Fruit fly (Drosophila melanogaster) whole organism, wandering third instar larva: ENCODE data around the gene eIF4E3.

Source experiments
- Abd-B ChIP-seq: fragments of >200 bp; optimal IDR thresholded peaks from 2 replicates; lab custom pipeline; 2017; ENCODE audit warnings: missing biosample characterization, missing genetic modification characterization
- CG32264 ChIP-seq: fragments of 200-800 bp; sonication (Bioruptor generic); optimal IDR thresholded peaks from 2 replicates; lab custom pipeline; 2016; ENCODE audit warnings: missing biosample characterization, missing genetic modification characterization
- CG9705 ChIP-seq: fragments of 200-800 bp; sonication (Bioruptor generic); optimal IDR thresholded peaks from 2 replicates; lab custom pipeline; 2018; ENCODE audit warnings: missing biosample characterization, mild to moderate bottlenecking, missing genetic modification characterization
- CrebA ChIP-seq: fragments of 200-800 bp; sonication (Bioruptor generic); optimal IDR thresholded peaks from 2 replicates; lab custom pipeline; 2016; ENCODE audit warnings: missing biosample characterization, mild to moderate bottlenecking, missing genetic modification characterization, borderline replicate concordance
- Dfd ChIP-seq: fragments of >200 bp; optimal IDR thresholded peaks from 2 replicates; lab custom pipeline; 2017; ENCODE audit warnings: missing biosample characterization, missing genetic modification characterization
- Dif ChIP-seq: fragments of 200-275, 200-300 bp; sonication (Bioruptor generic); optimal IDR thresholded peaks from 2 replicates; lab custom pipeline; 2018; ENCODE audit warnings: missing biosample characterization, missing genetic modification characterization; ENCODE audit not compliant: partially characterized antibody
- GATAd ChIP-seq: sonication (Bioruptor generic); optimal IDR thresholded peaks from 2 replicates; lab custom pipeline; 2016; ENCODE audit warnings: missing biosample characterization, missing genetic modification characterization
- HLH106 ChIP-seq: fragments of 200-800 bp; optimal IDR thresholded peaks from 3 replicates; lab custom pipeline; 2019; ENCODE audit warnings: missing biosample characterization, mild to moderate bottlenecking, missing genetic modification characterization, moderate library complexity
- Hnf4 ChIP-seq: fragments of 200-800 bp; sonication (Bioruptor generic); optimal IDR thresholded peaks from 2 replicates; lab custom pipeline; 2016; ENCODE audit warnings: missing biosample characterization, mild to moderate bottlenecking, missing genetic modification characterization
- Hr78 ChIP-seq: fragments of >200 bp; optimal IDR thresholded peaks from 2 replicates; lab custom pipeline; 2017; ENCODE audit warnings: missing biosample characterization, missing genetic modification characterization
- Hr83 ChIP-seq: fragments of 200-300 bp; sonication (Bioruptor generic); optimal IDR thresholded peaks from 2 replicates; lab custom pipeline; 2016; ENCODE audit warnings: missing biosample characterization, mild to moderate bottlenecking, missing genetic modification characterization, moderate library complexity; ENCODE audit not compliant: poor library complexity, severe bottlenecking
- Jra ChIP-seq: sonication (Bioruptor generic); optimal IDR thresholded peaks from 2 replicates; lab custom pipeline; 2016; ENCODE audit warnings: missing biosample characterization, missing genetic modification characterization
- Mio ChIP-seq: sonication (Bioruptor generic); optimal IDR thresholded peaks from 2 replicates; lab custom pipeline; 2016; ENCODE audit warnings: missing biosample characterization, missing genetic modification characterization
- Myc ChIP-seq: fragments of >200 bp; optimal IDR thresholded peaks from 2 replicates; lab custom pipeline; 2017
- N ChIP-seq: fragments of >200 bp; optimal IDR thresholded peaks from 2 replicates; lab custom pipeline; 2018; ENCODE audit warnings: missing biosample characterization, missing external identifiers, missing genetic modification characterization
- OdsH ChIP-seq: fragments of 200-800 bp; sonication (Bioruptor generic); optimal IDR thresholded peaks from 2 replicates; lab custom pipeline; 2016; ENCODE audit warnings: missing biosample characterization, mild to moderate bottlenecking, missing genetic modification characterization
- Rel ChIP-seq, 2 experiments: fragments of 200-800 bp; sonication (Bioruptor generic) in 1 of 2; optimal IDR thresholded peaks; 2 replicates in 1 of 2; 3 replicates in 1 of 2; lab custom pipeline; 2016 to 2019; ENCODE audit warnings: mild to moderate bottlenecking in 2 of 2, missing biosample characterization in 2 of 2, missing genetic modification characterization in 2 of 2, moderate library complexity in 1 of 2
- Sp1 ChIP-seq: fragments of 200-800 bp; sonication (Bioruptor generic); optimal IDR thresholded peaks from 3 replicates; lab custom pipeline; 2019; ENCODE audit warnings: missing biosample characterization, mild to moderate bottlenecking, missing genetic modification characterization, moderate library complexity
- Vsx2 ChIP-seq: fragments of 200-300, 225-300 bp; sonication (Bioruptor generic); optimal IDR thresholded peaks from 2 replicates; lab custom pipeline; 2018; ENCODE audit warnings: missing biosample characterization, missing genetic modification characterization; ENCODE audit not compliant: partially characterized antibody
- br ChIP-seq: fragments of 200-800 bp; sonication (Bioruptor generic); optimal IDR thresholded peaks from 2 replicates; lab custom pipeline; 2016; ENCODE audit warnings: missing biosample characterization, missing genetic modification characterization
- brk ChIP-seq: fragments of 200-800 bp; sonication (Bioruptor generic); optimal IDR thresholded peaks from 2 replicates; lab custom pipeline; 2016; ENCODE audit warnings: missing biosample characterization, mild to moderate bottlenecking, missing genetic modification characterization
- dl ChIP-seq, 2 experiments: fragments of 175-275, 200-275 bp in 1 of 2; fragments of 200-275 bp in 1 of 2; sonication (Bioruptor generic); optimal IDR thresholded peaks; lab custom pipeline; 2018; ENCODE audit warnings: mild to moderate bottlenecking in 2 of 2, missing biosample characterization in 2 of 2, missing genetic modification characterization in 2 of 2, moderate library complexity in 2 of 2; ENCODE audit not compliant: partially characterized antibody in 2 of 2, insufficient read depth in 1 of 2
- dmrt93B ChIP-seq: fragments of 200-800 bp; sonication (Bioruptor generic); optimal IDR thresholded peaks from 2 replicates; lab custom pipeline; 2018; ENCODE audit warnings: missing biosample characterization, mild to moderate bottlenecking, missing genetic modification characterization
- dsf ChIP-seq: sonication (Bioruptor generic); optimal IDR thresholded peaks from 2 replicates; lab custom pipeline; 2016; ENCODE audit warnings: missing biosample characterization, missing genetic modification characterization, borderline replicate concordance
- ey ChIP-seq: fragments of 200-800 bp; sonication (Bioruptor generic); optimal IDR thresholded peaks from 2 replicates; lab custom pipeline; 2016; ENCODE audit warnings: missing biosample characterization, missing genetic modification characterization
- foxo ChIP-seq, 2 experiments: fragments of 200-800 bp; sonication (Bioruptor generic); optimal IDR thresholded peaks; 2 replicates in 1 of 2; 3 replicates in 1 of 2; lab custom pipeline; 2016 to 2017; ENCODE audit warnings: missing biosample characterization in 2 of 2, missing genetic modification characterization in 2 of 2
- fru ChIP-seq: fragments of 200-800 bp; sonication (Bioruptor generic); optimal IDR thresholded peaks from 3 replicates; lab custom pipeline; 2016; ENCODE audit warnings: missing biosample characterization, mild to moderate bottlenecking, missing genetic modification characterization
- h ChIP-seq: fragments of 200-800 bp; sonication (Bioruptor generic); optimal IDR thresholded peaks from 3 replicates; lab custom pipeline; 2016; ENCODE audit warnings: missing biosample characterization, mild to moderate bottlenecking, missing genetic modification characterization
- jim ChIP-seq: fragments of 175-275, 200-325 bp; sonication (Bioruptor generic); optimal IDR thresholded peaks from 2 replicates; lab custom pipeline; 2016; ENCODE audit warnings: missing biosample characterization, mild to moderate bottlenecking, missing genetic modification characterization
- lola ChIP-seq: fragments of >200 bp; optimal IDR thresholded peaks from 2 replicates; lab custom pipeline; 2017; ENCODE audit warnings: missing biosample characterization, missing genetic modification characterization
- pan ChIP-seq: fragments of >200 bp; optimal IDR thresholded peaks from 2 replicates; lab custom pipeline; 2017
- psq ChIP-seq: fragments of 200-800 bp; sonication (Bioruptor generic); optimal IDR thresholded peaks from 3 replicates; lab custom pipeline; 2017; ENCODE audit warnings: missing biosample characterization, mild to moderate bottlenecking, missing genetic modification characterization, moderate library complexity
- rgr ChIP-seq: fragments of 200-800 bp; sonication (Bioruptor generic); optimal IDR thresholded peaks from 3 replicates; lab custom pipeline; 2016; ENCODE audit warnings: missing biosample characterization, mild to moderate bottlenecking, missing genetic modification characterization
- sage ChIP-seq: fragments of 200-800 bp; sonication (Bioruptor generic); optimal IDR thresholded peaks from 2 replicates; lab custom pipeline; 2016; ENCODE audit warnings: missing biosample characterization, mild to moderate bottlenecking, missing genetic modification characterization
- sv ChIP-seq: fragments of 200-800 bp; sonication (Bioruptor generic); optimal IDR thresholded peaks from 3 replicates; lab custom pipeline; 2016; ENCODE audit warnings: missing biosample characterization, missing genetic modification characterization
- tai ChIP-seq: sonication (Bioruptor generic); optimal IDR thresholded peaks from 2 replicates; lab custom pipeline; 2016; ENCODE audit warnings: missing biosample characterization, missing genetic modification characterization
- usp ChIP-seq: fragments of >200 bp; optimal IDR thresholded peaks from 2 replicates; lab custom pipeline; 2017; ENCODE audit warnings: missing biosample characterization, missing genetic modification characterization
- woc ChIP-seq: sonication (Bioruptor generic); optimal IDR thresholded peaks from 2 replicates; lab custom pipeline; 2016; ENCODE audit warnings: missing biosample characterization, mild to moderate bottlenecking, missing genetic modification characterization

eIF4E3 gene

dm6 chr3L:8186627-8187396, 42.2 kb upstream of the eIF4E3 start, which contains the start of the genes ERR and Atg18a:
ERR (minus strand) TSS chr3L:8186671.
Atg18a (plus strand) TSS chr3L:8186857.
- TF ChIP-seq sage (GFP tag; lab: Kevin White, UChicago) (peak; percentile 50), Sp1 (peak; percentile 86), CG32264 (GFP tag; lab: Kevin White, UChicago) (peak; percentile 29), sv (peak; percentile 90), brk (GFP tag; lab: Kevin White, UChicago) (no peak), dsf (peak; percentile 86), dl (GFP tag; optimal IDR thresholded peaks at IDR 0.05; lab: Kevin White, UChicago; ENCODE audit: insufficient read depth in 1 of 2, partially characterized antibody in 2 of 2) (no peak), Hr83 (GFP tag; lab: Kevin White, UChicago) (peak; percentile 88), dmrt93B (GFP tag; lab: Kevin White, UChicago) (peak; percentile 91), tai (GFP tag; lab: Kevin White, UChicago) (no peak), h (GFP tag; lab: Kevin White, UChicago) (peak; percentile 91), usp (GFP tag; lab: Kevin White, UChicago) (no peak), ey (GFP tag; lab: Kevin White, UChicago) (peak; percentile 84), Dfd (no peak), Dif (peak; percentile 5), CrebA (GFP tag; lab: Kevin White, UChicago) (no peak), fru (GFP tag; lab: Kevin White, UChicago) (peak; percentile 87), rgr (GFP tag; lab: Kevin White, UChicago) (peak; percentile 87), Myc (lab: Kevin White, UChicago) (peak; percentile 49), OdsH (GFP tag; lab: Kevin White, UChicago) (peak; percentile 85), Hnf4 (GFP tag; lab: Kevin White, UChicago) (peak; percentile 90), br (GFP tag; lab: Kevin White, UChicago) (peak; percentile 80), jim (GFP tag; lab: Kevin White, UChicago) (peak; percentile 36), foxo (GFP tag; optimal IDR thresholded peaks at IDR 0.05; lab: Kevin White, UChicago) (peak in 1 of 2 experiments; percentile 92), Abd-B (GFP tag; lab: Kevin White, UChicago) (no peak), CG9705 (GFP tag; lab: Kevin White, UChicago) (peak; percentile 85), Jra (GFP tag; lab: Kevin White, UChicago) (peak; percentile 88), psq (GFP tag; lab: Kevin White, UChicago) (peak; percentile 76), woc (GFP tag; lab: Kevin White, UChicago) (peak; percentile 91), HLH106 (tag; lab: Kevin White, UChicago) (peak; percentile 93), lola (GFP tag; lab: Kevin White, UChicago) (no peak), pan (no peak), Vsx2 (no peak), N (GFP tag; lab: Kevin White, UChicago) (peak; percentile 63), Rel (GFP tag; optimal IDR thresholded peaks at IDR 0.05; lab: Kevin White, UChicago) (peak; percentile 49), Rel (tag; optimal IDR thresholded peaks at IDR 0.05; lab: Kevin White, UChicago) (peak; percentile 69), GATAd (GFP tag; lab: Kevin White, UChicago) (peak; percentile 74), Mio (GFP tag; lab: Kevin White, UChicago) (peak; percentile 35), Hr78 (GFP tag; lab: Kevin White, UChicago) (no peak)
- TF ChIP-seq, all 38 proteins: peak for 27

- TF ChIP-seq Dif (no peak), HLH106 (tag; lab: Kevin White, UChicago) (no peak), CrebA (GFP tag; lab: Kevin White, UChicago) (no peak), pan (no peak), dmrt93B (GFP tag; lab: Kevin White, UChicago) (no peak), psq (GFP tag; lab: Kevin White, UChicago) (no peak), jim (GFP tag; lab: Kevin White, UChicago) (no peak), Myc (lab: Kevin White, UChicago) (no peak), tai (GFP tag; lab: Kevin White, UChicago) (no peak), N (GFP tag; lab: Kevin White, UChicago) (no peak), fru (GFP tag; lab: Kevin White, UChicago) (no peak), brk (GFP tag; lab: Kevin White, UChicago) (no peak), Hr83 (GFP tag; lab: Kevin White, UChicago) (no peak), CG9705 (GFP tag; lab: Kevin White, UChicago) (no peak), Vsx2 (no peak), h (GFP tag; lab: Kevin White, UChicago) (no peak), rgr (GFP tag; lab: Kevin White, UChicago) (no peak), foxo (GFP tag; optimal IDR thresholded peaks at IDR 0.05; lab: Kevin White, UChicago) (no peak)
- TF ChIP-seq, all 38 proteins: peak for 0
Observed at dm6 chr3L:8187397-8187811, 41.6 kb upstream of the eIF4E3 start.
